Fruit fly (Drosophila melanogaster): ENCODE measurements around the gene CG4669.

CG4669 gene

DNA sequence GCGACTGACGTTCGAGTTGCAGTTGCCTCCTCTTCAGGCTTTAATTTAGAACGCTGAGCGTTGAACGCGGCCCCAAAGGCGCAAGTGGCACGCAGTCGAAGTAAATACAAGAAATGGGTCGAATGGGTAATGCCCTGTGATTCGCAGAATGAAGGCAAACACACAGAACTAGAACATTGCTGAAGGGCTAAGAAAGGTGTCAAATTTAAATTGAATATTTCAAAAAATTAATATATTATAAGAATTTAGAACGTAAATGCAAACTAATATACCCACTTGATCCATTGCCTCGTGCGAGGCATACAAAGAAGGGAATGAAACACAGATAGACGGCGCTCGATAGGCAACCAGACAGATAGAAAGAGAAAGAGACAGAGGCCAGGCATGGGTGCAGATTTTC is 9.0 kb downstream of the CG4669 start:
- TF ChIP-seq z (GFP tag; IDR thresholded peaks at IDR 0.05) (no peak), CG10267 (tag; optimal IDR thresholded peaks at IDR 0.05) (no peak), CG9876 (GFP tag; optimal IDR thresholded peaks at IDR 0.05) (no peak), zfh2 (GFP tag; optimal IDR thresholded peaks at IDR 0.05) (no peak), BEAF-32 (GFP tag; optimal IDR thresholded peaks at IDR 0.05) (no peak), CG2129 (GFP tag; IDR thresholded peaks at IDR 0.05; ENCODE audit: partially characterized antibody) (no peak), CG6689 (GFP tag; IDR thresholded peaks at IDR 0.05) (peak; percentile 69), Ssrp (tag; optimal IDR thresholded peaks at IDR 0.05) (peak; percentile 54), CG11723 (GFP tag; optimal IDR thresholded peaks at IDR 0.05) (no peak), CG11085 (GFP tag; IDR thresholded peaks at IDR 0.05) (no peak), CG10209 (GFP tag; optimal IDR thresholded peaks at IDR 0.05) (peak; percentile 41), wor (GFP tag; IDR thresholded peaks at IDR 0.05) (peak; percentile 60), Chrac-16 (GFP tag; optimal IDR thresholded peaks at IDR 0.05) (peak; percentile 2), CG6813 (GFP tag; optimal IDR thresholded peaks at IDR 0.05) (no peak), Fer1 (GFP tag; optimal IDR thresholded peaks at IDR 0.05) (no peak), CG8924 (tag; optimal IDR thresholded peaks at IDR 0.05) (no peak), CG18599 (GFP tag; optimal IDR thresholded peaks at IDR 0.05) (peak; percentile 35), CG30020 (tag; optimal IDR thresholded peaks at IDR 0.05) (no peak), wek (GFP tag; optimal IDR thresholded peaks at IDR 0.05) (no peak), CG16863 (GFP tag; optimal IDR thresholded peaks at IDR 0.05) (no peak), sd (tag; optimal IDR thresholded peaks at IDR 0.05) (no peak), kni (GFP tag; optimal IDR thresholded peaks at IDR 0.05) (no peak), ssp (GFP tag; IDR thresholded peaks at IDR 0.05) (no peak), CG17829 (tag; optimal IDR thresholded peaks at IDR 0.05) (no peak), insv (GFP tag; optimal IDR thresholded peaks at IDR 0.05) (no peak), pb (GFP tag; optimal IDR thresholded peaks at IDR 0.05) (no peak), row (GFP tag; IDR thresholded peaks at IDR 0.05) (no peak; the same call in 1 of the 3 replicates), CG14050 (GFP tag; IDR thresholded peaks at IDR 0.05) (peak; percentile 36; the same call in 1 of the 3 replicates), CG12769 (tag; optimal IDR thresholded peaks at IDR 0.05) (no peak), CG31224 (GFP tag; IDR thresholded peaks at IDR 0.05) (no peak), Sin3A (optimal IDR thresholded peaks at IDR 0.05) (no peak), CG1647 (GFP tag; optimal IDR thresholded peaks at IDR 0.05) (no peak), CG14667 (GFP tag; IDR thresholded peaks at IDR 0.05) (peak; percentile 42), Ada2b (GFP tag; IDR thresholded peaks at IDR 0.05) (peak; percentile 35; the same call in 1 of the 2 replicates), chn (GFP tag; optimal IDR thresholded peaks at IDR 0.05) (no peak), esg (GFP tag; conservative IDR thresholded peaks at IDR 0.05) (peak; percentile 33; the same call in 1 of the 2 replicates), Dbx (GFP tag; IDR thresholded peaks at IDR 0.05) (no peak), fd64A (GFP tag; optimal IDR thresholded peaks at IDR 0.05) (no peak), CG18262 (tag; optimal IDR thresholded peaks at IDR 0.05) (no peak), E2f1 (GFP tag; IDR thresholded peaks at IDR 0.05) (peak; percentile 57), fd96Cb (tag; optimal IDR thresholded peaks at IDR 0.05) (peak; percentile 53), CG11093 (GFP tag; IDR thresholded peaks at IDR 0.05) (peak; percentile 61; the same call in 2 of the 3 replicates), vfl (GFP tag; optimal IDR thresholded peaks at IDR 0.05) (no peak), CG3163 (GFP tag; optimal IDR thresholded peaks at IDR 0.05) (no peak), PHDP (tag; optimal IDR thresholded peaks at IDR 0.05) (no peak), sqz (GFP tag; optimal IDR thresholded peaks at IDR 0.05) (no peak), Dp (GFP tag; optimal IDR thresholded peaks at IDR 0.05) (no peak), tin (GFP tag; optimal IDR thresholded peaks at IDR 0.05) (no peak), HHEX (GFP tag; optimal IDR thresholded peaks at IDR 0.05) (peak; percentile 31), gce (GFP tag; IDR thresholded peaks at IDR 0.05) (no peak), Hmx (GFP tag; optimal IDR thresholded peaks at IDR 0.05) (no peak), abd-A (tag; optimal IDR thresholded peaks at IDR 0.05) (no peak)

Data from whole organism, embryonic.